Worm (Caenorhabditis elegans) whole organism, L3 larva: ENCODE measurements around the gene K08D8.10.

Source experiments
- daf-12 ChIP-seq: fragments of 150-350 bp; optimal IDR thresholded peaks from 2 replicates; lab custom pipeline; 2014; ENCODE audit warnings: missing biosample characterization, missing genetic modification reagents, missing genetic modification characterization
- elt-3 ChIP-seq, 3 experiments: fragments of 150-350 bp in 1 of 3; sonication (generic microtip) in 2 of 3; optimal IDR thresholded peaks; 2 replicates in 2 of 3; 4 replicates in 1 of 3; lab custom pipeline; 2014 to 2017; ENCODE audit warnings: missing biosample characterization in 3 of 3, missing genetic modification characterization in 3 of 3

ce11 chrIV:12892194-12892593, 8.2 kb upstream of the K08D8.10 start, which contains the start of gene K08D8.1:
- no peak for TF ChIP-seq elt-3 (tag; optimal IDR thresholded peaks at IDR 0.05; lab: Kevin White, UChicago)
- no peak for TF ChIP-seq daf-12 (tag; lab: Kevin White, UChicago)
